Worm (Caenorhabditis elegans) whole organism, L3 larva: ENCODE results near the gene bath-37.

Experiments used
- R02D3.7 ChIP-seq: fragments of 150-350 bp; optimal IDR thresholded peaks from 2 replicates; lab custom pipeline; 2014; ENCODE audit warnings: missing biosample characterization, missing genetic modification characterization
- elt-3 ChIP-seq, 3 experiments: fragments of 150-350 bp in 1 of 3; sonication (generic microtip) in 2 of 3; optimal IDR thresholded peaks; 2 replicates in 2 of 3; 4 replicates in 1 of 3; lab custom pipeline; 2014 to 2017; ENCODE audit warnings: missing biosample characterization in 3 of 3, missing genetic modification characterization in 3 of 3
- nhr-11 ChIP-seq: fragments of 150-350 bp; optimal IDR thresholded peaks from 2 replicates; lab custom pipeline; 2014; ENCODE audit warnings: missing biosample characterization, missing genetic modification characterization
- nhr-12 ChIP-seq: fragments of 150-350 bp; optimal IDR thresholded peaks from 2 replicates; lab custom pipeline; 2014; ENCODE audit warnings: missing biosample characterization, missing genetic modification characterization
- pha-4 ChIP-seq: fragments of 150-350 bp; optimal IDR thresholded peaks from 2 replicates; lab custom pipeline; 2014; ENCODE audit warnings: missing biosample characterization, missing genetic modification reagents, missing genetic modification characterization

ce11 chrIV:12056603-12057002 is 12.1 kb upstream of the bath-37 start, which contains the start of gene K08E4.2:
- TF ChIP-seq R02D3.7 (tag; lab: Kevin White, UChicago) (no peak), pha-4 (no peak), nhr-12 (tag; lab: Kevin White, UChicago) (no peak), nhr-11 (tag; lab: Kevin White, UChicago) (no peak), elt-3 (tag; optimal IDR thresholded peaks at IDR 0.05; lab: Kevin White, UChicago) (no peak)
